Fruit fly (Drosophila melanogaster) whole organism, adult: ENCODE results near the gene Taf9.

Source experiments
- CG11617 ChIP-seq: fragments of 200-800 bp; sonication (Bioruptor generic); optimal IDR thresholded peaks from 2 replicates; lab custom pipeline; 2017; ENCODE audit warnings: mild to moderate bottlenecking, missing biosample characterization, missing genetic modification reagents, missing genetic modification characterization
- CG12768 ChIP-seq: fragments of 200-800 bp; sonication (Bioruptor generic); optimal IDR thresholded peaks from 2 replicates; lab custom pipeline; 2017; ENCODE audit warnings: missing biosample characterization, missing genetic modification characterization, mild to moderate bottlenecking, moderate library complexity, missing genetic modification reagents
- CG14711 ChIP-seq: fragments of 200-800 bp; sonication (Bioruptor generic); optimal IDR thresholded peaks from 2 replicates; lab custom pipeline; 2018; ENCODE audit warnings: missing biosample characterization, mild to moderate bottlenecking, missing genetic modification characterization, moderate library complexity
- CG1620 ChIP-seq: fragments of 200-800 bp; sonication (Bioruptor generic); optimal IDR thresholded peaks from 2 replicates; lab custom pipeline; 2016; ENCODE audit warnings: missing biosample characterization, missing genetic modification characterization
- CG33017 ChIP-seq: fragments of 200-800 bp; sonication (Bioruptor generic); optimal IDR thresholded peaks from 2 replicates; lab custom pipeline; 2018; ENCODE audit warnings: missing biosample characterization, mild to moderate bottlenecking, missing genetic modification characterization, moderate library complexity
- CG5204 ChIP-seq: fragments of 200-800 bp; sonication (Bioruptor generic); optimal IDR thresholded peaks from 2 replicates; lab custom pipeline; 2016; ENCODE audit warnings: missing biosample characterization, missing genetic modification characterization
- CG7045 ChIP-seq: fragments of 200-800 bp; sonication (Bioruptor generic); optimal IDR thresholded peaks from 2 replicates; lab custom pipeline; 2017; ENCODE audit warnings: missing biosample characterization, mild to moderate bottlenecking, missing genetic modification characterization
- CG7101 ChIP-seq: fragments of 200-800 bp; sonication (Bioruptor generic); optimal IDR thresholded peaks from 2 replicates; lab custom pipeline; 2018; ENCODE audit warnings: missing biosample characterization, mild to moderate bottlenecking, missing genetic modification characterization, moderate library complexity
- Clk ChIP-seq: fragments of 200-800 bp; sonication (Bioruptor generic); optimal IDR thresholded peaks from 2 replicates; lab custom pipeline; 2017; ENCODE audit warnings: missing biosample characterization, missing genetic modification characterization
- Crg-1 ChIP-seq: fragments of 200-800 bp; sonication (Bioruptor generic); optimal IDR thresholded peaks from 2 replicates; lab custom pipeline; 2016; ENCODE audit warnings: missing biosample characterization, missing genetic modification characterization
- Hr96 ChIP-seq: fragments of 200-800 bp; sonication (Bioruptor generic); optimal IDR thresholded peaks from 2 replicates; lab custom pipeline; 2016; ENCODE audit warnings: missing biosample characterization, missing genetic modification characterization
- Mnt ChIP-seq: fragments of 200-800 bp; sonication (Bioruptor generic); optimal IDR thresholded peaks from 2 replicates; lab custom pipeline; 2016; ENCODE audit warnings: missing biosample characterization, mild to moderate bottlenecking, missing genetic modification characterization
- bab1 ChIP-seq: fragments of 200-800 bp; sonication (Bioruptor generic); optimal IDR thresholded peaks from 3 replicates; lab custom pipeline; 2019; ENCODE audit warnings: missing biosample characterization, mild to moderate bottlenecking, missing genetic modification characterization, moderate library complexity
- cic ChIP-seq: fragments of 200-800 bp; sonication (Bioruptor generic); optimal IDR thresholded peaks from 2 replicates; lab custom pipeline; 2017; ENCODE audit warnings: missing biosample characterization, mild to moderate bottlenecking, missing genetic modification characterization, moderate library complexity
- cnc ChIP-seq, 2 experiments: fragments of >200 bp; optimal IDR thresholded peaks; 2 replicates each; lab custom pipeline; 2017
- kay ChIP-seq: fragments of 200-800 bp; sonication (Bioruptor generic); peaks from one replicate; lab custom pipeline; 2016; ENCODE audit warnings: missing biosample characterization, missing genetic modification characterization, borderline replicate concordance
- ovo ChIP-seq: fragments of 200-800 bp; sonication (Bioruptor generic); optimal IDR thresholded peaks from 2 replicates; lab custom pipeline; 2016; ENCODE audit warnings: missing biosample characterization, missing genetic modification characterization
- pad ChIP-seq: fragments of 200-800 bp; sonication (Bioruptor generic); optimal IDR thresholded peaks from 3 replicates; lab custom pipeline; 2017; ENCODE audit warnings: missing biosample characterization, missing genetic modification characterization, mild to moderate bottlenecking, moderate library complexity, missing genetic modification reagents
- tj ChIP-seq: fragments of 200-800 bp; sonication (Bioruptor generic); optimal IDR thresholded peaks from 3 replicates; lab custom pipeline; 2017; ENCODE audit warnings: missing biosample characterization, mild to moderate bottlenecking, missing genetic modification characterization, moderate library complexity
- toe ChIP-seq: fragments of 200-800 bp; sonication (Bioruptor generic); optimal IDR thresholded peaks from 2 replicates; lab custom pipeline; 2016; ENCODE audit warnings: missing biosample characterization, missing genetic modification characterization

Gene Taf9

DNA sequence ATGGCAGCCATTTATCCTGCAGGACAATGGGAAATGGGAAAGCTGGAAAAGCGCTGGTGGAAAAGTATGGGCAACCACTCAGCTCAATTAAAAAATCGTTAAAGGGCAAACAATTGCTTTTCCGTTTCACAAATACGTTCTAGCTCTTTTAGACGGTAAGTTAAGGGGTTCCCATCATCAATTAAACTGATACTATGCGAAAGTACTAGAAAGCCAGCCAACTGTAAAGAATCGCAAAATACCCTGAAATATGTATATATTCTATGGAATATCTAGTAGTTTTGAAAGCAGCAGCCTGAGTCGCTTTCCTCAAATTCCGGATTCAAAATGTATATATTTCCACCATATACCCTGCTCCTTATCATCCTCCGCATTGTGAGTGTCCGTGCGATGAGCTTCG lies 41.5 kb downstream of the Taf9 start, which contains the start of gene CG12985:
TSS of gene CG12985 (plus strand) at position 301 of the 400 bp plus-strand sequence.
- TF ChIP-seq kay (GFP tag; lab: Kevin White, UChicago) = no peak
- no peak for TF ChIP-seq CG1620
- TF ChIP-seq CG7045 (GFP tag; lab: Kevin White, UChicago) = no peak
- TF ChIP-seq CG33017 = no peak
- TF ChIP-seq cic (GFP tag; lab: Kevin White, UChicago) = no peak
- TF ChIP-seq ovo (GFP tag; lab: Kevin White, UChicago) = no peak
- TF ChIP-seq CG14711 (tag; lab: Kevin White, UChicago) = no peak
- TF ChIP-seq pad = no peak
- no peak for TF ChIP-seq Crg-1 (GFP tag; lab: Kevin White, UChicago)
- TF ChIP-seq bab1 = no peak
- TF ChIP-seq CG11617 = no peak
- TF ChIP-seq toe (GFP tag; lab: Kevin White, UChicago) = no peak
- TF ChIP-seq cnc (optimal IDR thresholded peaks at IDR 0.05; lab: Kevin White, UChicago) = no peak
- no peak for TF ChIP-seq Hr96 (GFP tag; lab: Kevin White, UChicago)
- TF ChIP-seq CG7101 (tag; lab: Kevin White, UChicago) = no peak
- TF ChIP-seq CG12768 (GFP tag; lab: Kevin White, UChicago) = no peak

DNA sequence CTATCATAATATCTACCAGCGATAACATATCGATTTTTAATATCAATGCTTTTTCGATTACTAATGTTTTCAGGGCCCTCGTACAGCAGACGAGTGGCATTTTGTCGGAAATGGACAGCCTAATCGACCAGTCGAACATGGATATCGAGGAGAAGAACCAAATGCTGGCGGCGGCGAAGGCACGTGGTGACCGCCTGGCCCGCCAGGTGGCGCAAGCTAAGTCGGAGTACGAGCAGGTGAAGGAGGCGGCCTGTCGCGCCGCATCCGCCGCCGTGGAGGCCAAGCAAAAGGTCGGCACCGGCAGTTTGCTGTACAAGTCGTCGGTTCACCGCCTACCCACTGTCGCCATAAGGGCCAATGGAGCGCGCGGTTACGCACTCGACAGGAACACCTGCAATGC lies 42.6 kb downstream of the Taf9 start:
- TF ChIP-seq cic (GFP tag; lab: Kevin White, UChicago) = no peak
- TF ChIP-seq Crg-1 (GFP tag; lab: Kevin White, UChicago) = no peak
- no peak for TF ChIP-seq pad
- TF ChIP-seq CG7045 (GFP tag; lab: Kevin White, UChicago) = no peak
- TF ChIP-seq cnc (optimal IDR thresholded peaks at IDR 0.05; lab: Kevin White, UChicago) = no peak
- TF ChIP-seq ovo (GFP tag; lab: Kevin White, UChicago) = no peak
- no peak for TF ChIP-seq CG33017
- no peak for TF ChIP-seq kay (GFP tag; lab: Kevin White, UChicago)
- no peak for TF ChIP-seq CG14711 (tag; lab: Kevin White, UChicago)
- TF ChIP-seq CG7101 (tag; lab: Kevin White, UChicago) = no peak
- TF ChIP-seq CG5204 (GFP tag; lab: Kevin White, UChicago) = no peak
- no peak for TF ChIP-seq CG1620
- no peak for TF ChIP-seq CG12768 (GFP tag; lab: Kevin White, UChicago)
- TF ChIP-seq CG11617 = no peak
- TF ChIP-seq toe (GFP tag; lab: Kevin White, UChicago) = no peak
- TF ChIP-seq Hr96 (GFP tag; lab: Kevin White, UChicago) = no peak
- TF ChIP-seq bab1 = no peak
- TF ChIP-seq Mnt = no peak
- TF ChIP-seq Clk (GFP tag; lab: Kevin White, UChicago) = no peak
- TF ChIP-seq tj (GFP tag; lab: Kevin White, UChicago) = no peak

DNA sequence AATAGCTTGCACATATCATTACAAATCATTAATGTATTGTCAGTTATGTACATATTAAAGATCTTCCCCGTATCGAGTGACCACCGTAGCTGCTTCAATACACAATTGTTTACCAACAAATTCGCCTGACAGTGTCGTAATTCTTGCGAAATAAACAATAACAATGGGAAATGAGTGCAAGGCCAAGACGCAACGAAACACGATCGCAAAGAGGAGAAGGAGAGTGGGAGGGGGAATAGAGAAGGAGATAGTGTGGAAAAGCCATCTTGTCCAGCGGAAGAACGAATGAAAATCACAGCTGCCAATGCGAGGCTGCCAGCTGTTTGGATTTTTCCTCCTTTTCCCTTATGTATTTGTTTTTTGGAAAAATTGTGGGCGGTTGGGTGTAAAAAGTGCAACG lies 43.3 kb downstream of the Taf9 start:
- TF ChIP-seq cnc (optimal IDR thresholded peaks at IDR 0.05; lab: Kevin White, UChicago) (no peak), CG11617 (no peak), CG5204 (GFP tag; lab: Kevin White, UChicago) (no peak), CG14711 (tag; lab: Kevin White, UChicago) (peak; percentile 75), tj (GFP tag; lab: Kevin White, UChicago) (peak; percentile 58), cic (GFP tag; lab: Kevin White, UChicago) (no peak), CG7045 (GFP tag; lab: Kevin White, UChicago) (no peak)

DNA sequence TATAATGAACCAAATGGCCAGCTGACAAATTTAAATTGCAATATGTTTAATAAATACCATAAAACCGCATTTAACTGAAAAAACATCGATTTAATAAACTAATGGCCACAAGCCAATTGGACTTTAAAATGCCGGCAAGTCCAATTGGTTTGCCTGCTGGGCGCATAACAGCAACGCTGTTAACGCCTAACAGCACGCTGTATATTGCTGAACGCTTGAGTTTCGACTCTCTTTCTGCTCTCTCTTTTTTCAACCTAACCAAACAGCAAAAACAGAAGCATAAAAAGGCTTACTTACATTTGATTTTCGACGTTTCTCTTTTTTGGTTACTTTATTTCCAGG lies 44.1 kb downstream of the Taf9 start:
- TF ChIP-seq cic (GFP tag; lab: Kevin White, UChicago) (no peak), kay (GFP tag; lab: Kevin White, UChicago) (no peak), CG7101 (tag; lab: Kevin White, UChicago) (no peak), bab1 (no peak), Clk (GFP tag; lab: Kevin White, UChicago) (no peak)

dm6 chrX:17886449-17887207 lies 44.7 kb downstream of the Taf9 start:
- TF ChIP-seq Mnt = peak; percentile 75
- TF ChIP-seq bab1 = no peak
- TF ChIP-seq tj (GFP tag; lab: Kevin White, UChicago) = peak; percentile 37
- peak; percentile 38 for TF ChIP-seq CG11617
- peak; percentile 38 for TF ChIP-seq pad

DNA sequence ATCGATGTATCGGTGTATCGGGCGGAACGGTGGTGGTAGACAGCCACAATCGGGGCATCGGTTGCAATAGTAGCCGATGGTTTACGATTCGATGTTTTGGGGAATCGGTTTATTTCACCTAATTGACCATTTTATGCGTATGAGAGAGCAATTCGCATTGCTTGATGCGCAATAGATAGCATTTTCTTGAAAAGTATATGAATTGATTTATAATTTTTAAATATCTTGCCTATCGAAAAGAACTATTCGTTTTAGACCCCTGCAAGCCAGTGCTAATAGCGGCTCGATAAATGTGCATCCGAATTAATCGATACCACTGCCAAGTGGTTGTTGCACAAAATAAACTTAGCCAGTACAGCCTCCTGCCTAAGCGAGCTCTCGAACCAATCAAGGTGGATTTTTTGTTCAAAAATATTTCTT lies 45.3 kb downstream of the Taf9 start, which contains the start of gene mnb:
TSS of gene mnb (minus strand) at position 15 of the 420 bp plus-strand sequence.
- no peak for TF ChIP-seq CG7101 (tag; lab: Kevin White, UChicago)
- TF ChIP-seq Clk (GFP tag; lab: Kevin White, UChicago) = no peak
- no peak for TF ChIP-seq ovo (GFP tag; lab: Kevin White, UChicago)
- TF ChIP-seq kay (GFP tag; lab: Kevin White, UChicago) = no peak
- peak; percentile 78 for TF ChIP-seq CG1620
- TF ChIP-seq Mnt = peak; percentile 8
- no peak for TF ChIP-seq CG7045 (GFP tag; lab: Kevin White, UChicago)
- no peak for TF ChIP-seq CG33017
- peak; percentile 42 for TF ChIP-seq toe (GFP tag; lab: Kevin White, UChicago)
- no peak for TF ChIP-seq Crg-1 (GFP tag; lab: Kevin White, UChicago)
- no peak for TF ChIP-seq cnc (optimal IDR thresholded peaks at IDR 0.05; lab: Kevin White, UChicago)
- TF ChIP-seq CG14711 (tag; lab: Kevin White, UChicago) = no peak
- TF ChIP-seq Hr96 (GFP tag; lab: Kevin White, UChicago) = peak; percentile 60
- peak; percentile 17 for TF ChIP-seq CG11617
- TF ChIP-seq cic (GFP tag; lab: Kevin White, UChicago) = no peak
- TF ChIP-seq tj (GFP tag; lab: Kevin White, UChicago) = no peak
- no peak for TF ChIP-seq pad
- TF ChIP-seq bab1 = peak; percentile 25
- no peak for TF ChIP-seq CG12768 (GFP tag; lab: Kevin White, UChicago)
- TF ChIP-seq CG5204 (GFP tag; lab: Kevin White, UChicago) = peak; percentile 58
